Worm (Caenorhabditis elegans) whole organism, young adult: ENCODE results near the gene C05E4.7.

ENCODE experiments used
- F23B12.7 ChIP-seq: sonication (generic microtip); optimal IDR thresholded peaks from 2 replicates; lab custom pipeline; 2017; ENCODE audit warnings: missing genetic modification characterization, mild to moderate bottlenecking, missing compliant biosample characterization, antibody characterized with exemption, moderate library complexity; ENCODE audit not compliant: insufficient read depth
- F39B2.1 ChIP-seq: fragments of 200-800 bp; sonication (Bioruptor generic); IDR thresholded peaks from 2 replicates; pipeline ENCODE4 v1.3.6; 2022; ENCODE audit warnings: missing genetic modification reagents, missing genetic modification characterization, missing compliant biosample characterization
- F57A8.1 ChIP-seq: fragments of 200-800 bp; sonication (Bioruptor generic); optimal IDR thresholded peaks from 2 replicates; lab custom pipeline; 2018; ENCODE audit warnings: mild to moderate bottlenecking, missing genetic modification characterization, moderate library complexity, missing compliant biosample characterization
- F57C9.4 ChIP-seq: sonication (generic microtip); optimal IDR thresholded peaks from 2 replicates; lab custom pipeline; 2017; ENCODE audit warnings: mild to moderate bottlenecking, missing genetic modification characterization, missing compliant biosample characterization
- K12H6.12 ChIP-seq: fragments of 200-800 bp; sonication (Bioruptor generic); optimal IDR thresholded peaks from 2 replicates; lab custom pipeline; 2018; ENCODE audit warnings: mild to moderate bottlenecking, missing genetic modification characterization, missing compliant biosample characterization
- T07F8.4 ChIP-seq: sonication (generic microtip); optimal IDR thresholded peaks from 2 replicates; lab custom pipeline; 2016; ENCODE audit warnings: mild to moderate bottlenecking, missing genetic modification characterization, moderate library complexity, missing compliant biosample characterization
- Y53F4B.3 ChIP-seq: fragments of 200-800 bp; sonication (Bioruptor generic); IDR thresholded peaks from 2 replicates; pipeline ENCODE4 v1.3.6; 2022; ENCODE audit warnings: missing genetic modification reagents, missing genetic modification characterization, missing compliant biosample characterization
- Y56A3A.18 ChIP-seq: fragments of 200-800 bp; sonication (Bioruptor generic); IDR thresholded peaks from 2 replicates; pipeline ENCODE4 v1.3.6; 2022; ENCODE audit warnings: missing genetic modification reagents, missing genetic modification characterization, missing compliant biosample characterization
- Y79H2A.3 ChIP-seq: fragments of 200-800 bp; sonication (Bioruptor generic); conservative IDR thresholded peaks from 2 replicates; pipeline ENCODE4 v1.3.6; 2022; ENCODE audit warnings: missing genetic modification reagents, missing genetic modification characterization, missing compliant biosample characterization
- Y95B8A.8 ChIP-seq: fragments of 200-800 bp; sonication (Bioruptor generic); IDR thresholded peaks from 2 replicates; pipeline ENCODE4 v1.3.6; 2022; ENCODE audit warnings: missing genetic modification reagents, missing genetic modification characterization, missing compliant biosample characterization
- ama-1 ChIP-seq, 3 experiments: fragments of 150-350 bp in 1 of 3; sonication (generic microtip) in 2 of 3; optimal IDR thresholded peaks; 2 replicates each; lab custom pipeline; 2014 to 2018; ENCODE audit warnings: missing biosample characterization in 2 of 3, missing genetic modification characterization in 2 of 3, missing genetic modification reagents in 2 of 3
- aptf-2 ChIP-seq: fragments of 200-800 bp; sonication (Bioruptor generic); conservative IDR thresholded peaks from 2 replicates; pipeline ENCODE4 v1.3.6; 2022; ENCODE audit warnings: missing genetic modification reagents, missing genetic modification characterization, missing compliant biosample characterization
- atf-7 ChIP-seq: sonication (generic microtip); optimal IDR thresholded peaks from 2 replicates; lab custom pipeline; 2017; ENCODE audit warnings: mild to moderate bottlenecking, missing genetic modification characterization, missing compliant biosample characterization
- athp-1 ChIP-seq: sonication (generic microtip); optimal IDR thresholded peaks from 2 replicates; lab custom pipeline; 2017; ENCODE audit warnings: mild to moderate bottlenecking, missing genetic modification characterization, missing compliant biosample characterization
- attf-5 ChIP-seq: fragments of 200-800 bp; sonication (Bioruptor generic); optimal IDR thresholded peaks from 2 replicates; lab custom pipeline; 2018; ENCODE audit warnings: mild to moderate bottlenecking, missing genetic modification characterization, missing compliant biosample characterization
- bed-1 ChIP-seq: fragments of 200-800 bp; sonication (Bioruptor generic); IDR thresholded peaks from 2 replicates; pipeline ENCODE4 v1.3.6; 2022; ENCODE audit warnings: missing genetic modification reagents, missing genetic modification characterization, missing compliant biosample characterization
- cebp-1 ChIP-seq, 2 experiments: fragments of 200-800 bp in 1 of 2; sonication (Bioruptor generic) in 1 of 2; sonication (generic microtip) in 1 of 2; IDR thresholded peaks in 1 of 2; optimal IDR thresholded peaks in 1 of 2; 2 replicates each; pipeline versions ENCODE4 v1.3.6 to Lab custom; 2017 to 2022; ENCODE audit warnings: missing compliant biosample characterization in 2 of 2, missing genetic modification characterization in 2 of 2, mild to moderate bottlenecking in 1 of 2, missing genetic modification reagents in 1 of 2, moderate library complexity in 1 of 2
- ceh-100 ChIP-seq: fragments of 200-800 bp; sonication (Bioruptor generic); IDR thresholded peaks from 2 replicates; pipeline ENCODE4 v1.3.6; 2022; ENCODE audit warnings: missing genetic modification reagents, missing genetic modification characterization, missing compliant biosample characterization
- ceh-27 ChIP-seq: fragments of 200-800 bp; sonication (Bioruptor generic); optimal IDR thresholded peaks from 2 replicates; lab custom pipeline; 2018; ENCODE audit warnings: mild to moderate bottlenecking, missing genetic modification characterization, moderate library complexity, missing compliant biosample characterization
- him-1 ChIP-seq: sonication (generic microtip); optimal IDR thresholded peaks from 2 replicates; lab custom pipeline; 2016; ENCODE audit warnings: missing genotype, missing genetic modification reagents, missing genetic modification characterization, missing compliant biosample characterization
- hmg-1.2 ChIP-seq: fragments of 200-800 bp; sonication (Bioruptor generic); IDR thresholded peaks from 2 replicates; pipeline ENCODE4 v1.3.6; 2022; ENCODE audit warnings: missing genetic modification reagents, missing genetic modification characterization, missing compliant biosample characterization
- hmg-20 ChIP-seq: fragments of 200-800 bp; sonication (Bioruptor generic); IDR thresholded peaks from 2 replicates; pipeline ENCODE4 v1.3.6; 2022; ENCODE audit warnings: missing genetic modification reagents, missing genetic modification characterization, missing compliant biosample characterization
- let-526 ChIP-seq: fragments of 200-800 bp; sonication (Bioruptor generic); IDR thresholded peaks from 2 replicates; pipeline ENCODE4 v1.3.6; 2022; ENCODE audit warnings: missing genetic modification reagents, missing genetic modification characterization, missing compliant biosample characterization
- lin-26 ChIP-seq: fragments of 200-800 bp; sonication (Bioruptor generic); IDR thresholded peaks from 2 replicates; pipeline ENCODE4 v1.3.6; 2022; ENCODE audit warnings: missing genetic modification reagents, missing genetic modification characterization, missing compliant biosample characterization
- lsy-27 ChIP-seq: sonication (generic microtip); optimal IDR thresholded peaks from 2 replicates; lab custom pipeline; 2017; ENCODE audit warnings: missing genetic modification characterization, mild to moderate bottlenecking, missing compliant biosample characterization, antibody characterized with exemption, missing genotype, borderline replicate concordance; ENCODE audit not compliant: insufficient read depth
- madf-3 ChIP-seq: fragments of 200-800 bp; sonication (Bioruptor generic); IDR thresholded peaks from 2 replicates; pipeline ENCODE4 v1.3.6; 2022; ENCODE audit warnings: missing genetic modification reagents, missing genetic modification characterization, missing compliant biosample characterization
- nfya-1 ChIP-seq: sonication (generic microtip); optimal IDR thresholded peaks from 2 replicates; lab custom pipeline; 2017; ENCODE audit warnings: antibody characterized with exemption, missing compliant biosample characterization, missing genetic modification characterization, borderline replicate concordance; ENCODE audit not compliant: insufficient read depth
- nfyb-1 ChIP-seq: fragments of 200-800 bp; sonication (Bioruptor generic); IDR thresholded peaks from 2 replicates; pipeline ENCODE4 v1.3.6; 2022; ENCODE audit warnings: missing genetic modification reagents, missing genetic modification characterization, missing compliant biosample characterization
- nhr-120 ChIP-seq: fragments of 200-800 bp; sonication (Bioruptor generic); IDR thresholded peaks from 2 replicates; pipeline ENCODE4 v1.3.6; 2022; ENCODE audit warnings: missing genetic modification characterization, missing compliant biosample characterization
- nhr-27 ChIP-seq: fragments of 200-800 bp; sonication (Bioruptor generic); optimal IDR thresholded peaks from 2 replicates; lab custom pipeline; 2018; ENCODE audit warnings: mild to moderate bottlenecking, missing genetic modification characterization, moderate library complexity, missing compliant biosample characterization
- nhr-90 ChIP-seq: sonication (generic microtip); optimal IDR thresholded peaks from 2 replicates; lab custom pipeline; 2016; ENCODE audit warnings: missing genotype, mild to moderate bottlenecking, missing genetic modification characterization, missing compliant biosample characterization
- sea-2 ChIP-seq: fragments of 200-800 bp; sonication (Bioruptor generic); IDR thresholded peaks from 2 replicates; pipeline ENCODE4 v1.3.6; 2022; ENCODE audit warnings: missing genetic modification characterization, missing compliant biosample characterization
- somi-1 ChIP-seq: fragments of 200-800 bp; sonication (Bioruptor generic); optimal IDR thresholded peaks from 2 replicates; lab custom pipeline; 2018; ENCODE audit warnings: mild to moderate bottlenecking, missing genetic modification characterization, missing compliant biosample characterization
- sptf-2 ChIP-seq: fragments of 200-800 bp; sonication (Bioruptor generic); optimal IDR thresholded peaks from 2 replicates; lab custom pipeline; 2018; ENCODE audit warnings: mild to moderate bottlenecking, missing genetic modification characterization, missing compliant biosample characterization
- tbx-9 ChIP-seq: sonication (generic microtip); optimal IDR thresholded peaks from 2 replicates; lab custom pipeline; 2016; ENCODE audit warnings: borderline replicate concordance, missing genetic modification characterization, inconsistent platforms, missing compliant biosample characterization
- xnd-1 ChIP-seq: sonication (generic microtip); optimal IDR thresholded peaks from 2 replicates; lab custom pipeline; 2016; ENCODE audit warnings: missing genotype, missing genetic modification reagents, missing genetic modification characterization, missing compliant biosample characterization
- zfh-2 ChIP-seq: fragments of 200-800 bp; sonication (Bioruptor generic); conservative IDR thresholded peaks from 2 replicates; pipeline ENCODE4 v1.3.6; 2022; ENCODE audit warnings: missing genetic modification reagents, missing genetic modification characterization, missing compliant biosample characterization
- ztf-28 ChIP-seq: fragments of 200-800 bp; sonication (Bioruptor generic); IDR thresholded peaks from 2 replicates; pipeline ENCODE4 v1.3.6; 2022; ENCODE audit warnings: missing genetic modification reagents, missing genetic modification characterization, missing compliant biosample characterization

C05E4.7 gene

ce11 chrV:727484-728351 is 14.2 kb upstream of the C05E4.7 start, which contains the start of the genes icl-1 and srh-2 (continued):
- no peak for TF ChIP-seq ceh-27
- no peak for TF ChIP-seq ceh-100 (GFP tag; lab: Robert Waterston, UW)
- peak; percentile 37; the same call in 1 of the 2 replicates for TF ChIP-seq hmg-1.2
- no peak; the same call in 1 of the 2 replicates for TF ChIP-seq Y56A3A.18
- TF ChIP-seq madf-3 (GFP tag; lab: Robert Waterston, UW) = peak; percentile 47; the same call in 1 of the 2 replicates
- TF ChIP-seq aptf-2 = no peak
- TF ChIP-seq nhr-90 = no peak
- TF ChIP-seq somi-1 (GFP tag; lab: Kevin White, UChicago) = no peak
- peak; percentile 61 for TF ChIP-seq athp-1 (tag; lab: Kevin White, UChicago)
- no peak for TF ChIP-seq Y79H2A.3 (GFP tag; lab: Robert Waterston, UW)
- 0 out of 2 replicates have a peak, but pooled peaks have one; percentile 46 for TF ChIP-seq ztf-28 (GFP tag; lab: Robert Waterston, UW)
- TF ChIP-seq F57C9.4 (tag; lab: Kevin White, UChicago) = no peak
- no peak for TF ChIP-seq xnd-1 (tag; lab: Kevin White, UChicago)
- TF ChIP-seq bed-1 (GFP tag; lab: Robert Waterston, UW) = no peak
- TF ChIP-seq T07F8.4 (tag; lab: Kevin White, UChicago) = no peak
- TF ChIP-seq him-1 (tag; lab: Kevin White, UChicago) = no peak
- TF ChIP-seq zfh-2 (GFP tag; lab: Robert Waterston, UW) = peak; percentile 79
- TF ChIP-seq nhr-120 (GFP tag; lab: Robert Waterston, UW) = no peak
- TF ChIP-seq sptf-2 (GFP tag; lab: Kevin White, UChicago) = peak; percentile 64
- TF ChIP-seq Y53F4B.3 (GFP tag; lab: Robert Waterston, UW) = no peak
- TF ChIP-seq nhr-27 (tag; lab: Kevin White, UChicago) = no peak
- no peak for TF ChIP-seq attf-5 (GFP tag; lab: Kevin White, UChicago)
- TF ChIP-seq cebp-1 (GFP tag; IDR thresholded peaks at IDR 0.05; lab: Robert Waterston, UW) = no peak; the same call in 1 of the 2 replicates
- peak; percentile 70 for TF ChIP-seq cebp-1 (tag; optimal IDR thresholded peaks at IDR 0.05; lab: Kevin White, UChicago)
- peak; percentile 85 for TF ChIP-seq lin-26 (GFP tag; lab: Robert Waterston, UW)
- no peak for TF ChIP-seq sea-2
- peak; percentile 97 for TF ChIP-seq ama-1 (optimal IDR thresholded peaks at IDR 0.05; lab: Kevin White, UChicago)
- no peak for TF ChIP-seq ama-1 (GFP tag; optimal IDR thresholded peaks at IDR 0.05; lab: Kevin White, UChicago)
- TF ChIP-seq lsy-27 (tag; lab: Kevin White, UChicago) = no peak
- TF ChIP-seq F57A8.1 (GFP tag; lab: Kevin White, UChicago) = no peak
- TF ChIP-seq K12H6.12 (tag; lab: Kevin White, UChicago) = no peak
- no peak for TF ChIP-seq tbx-9 (tag; lab: Kevin White, UChicago)
- no peak for TF ChIP-seq F23B12.7 (tag; lab: Kevin White, UChicago)
- peak; percentile 47 for TF ChIP-seq atf-7 (tag; lab: Kevin White, UChicago)
- TF ChIP-seq nfyb-1 (GFP tag; lab: Robert Waterston, UW) = peak; percentile 68
- TF ChIP-seq Y95B8A.8 (GFP tag; lab: Robert Waterston, UW) = peak; percentile 11; the same call in 1 of the 2 replicates
- TF ChIP-seq nfya-1 = no peak
- no peak for TF ChIP-seq hmg-20 (GFP tag; lab: Robert Waterston, UW)
- TF ChIP-seq F39B2.1 (GFP tag; lab: Robert Waterston, UW) = no peak
- TF ChIP-seq let-526 (GFP tag; lab: Robert Waterston, UW) = 0 out of 2 replicates have a peak, but pooled peaks have one; percentile 23
